Fruit fly (Drosophila melanogaster) whole organism, embryonic: ENCODE results near the gene CG9514.

ENCODE experiments used
- Bdp1 ChIP-seq: fragments of 200-800 bp; sonication (Bioruptor generic); optimal IDR thresholded peaks from 3 replicates; lab custom pipeline; 2016; ENCODE audit warnings: missing biosample characterization, missing genetic modification characterization
- CG1024 ChIP-seq: fragments of 200-800 bp; sonication (Bioruptor generic); IDR thresholded peaks from 2 replicates; pipeline ENCODE4 v1.3.6; 2022; ENCODE audit warnings: missing biosample characterization, missing genetic modification characterization
- CG10321 ChIP-seq: fragments of 200-800 bp; sonication (Bioruptor generic); IDR thresholded peaks from 2 replicates; pipeline ENCODE4 v1.3.6; 2022; ENCODE audit warnings: missing biosample characterization, missing genetic modification characterization
- CG12769 ChIP-seq: fragments of 200-800 bp; sonication (Bioruptor generic); optimal IDR thresholded peaks from 2 replicates; lab custom pipeline; 2019; ENCODE audit warnings: missing biosample characterization, mild to moderate bottlenecking, missing genetic modification characterization, moderate library complexity
- CG16863 ChIP-seq: fragments of 200-800 bp; sonication (Bioruptor generic); optimal IDR thresholded peaks from 3 replicates; lab custom pipeline; 2016; ENCODE audit warnings: missing biosample characterization, missing genetic modification characterization
- CG17802 ChIP-seq: fragments of 200-800 bp; sonication (Bioruptor generic); optimal IDR thresholded peaks from 2 replicates; lab custom pipeline; 2018; ENCODE audit warnings: missing biosample characterization, mild to moderate bottlenecking, missing genetic modification characterization, moderate library complexity
- CG18599 ChIP-seq: fragments of 200-800 bp; sonication (Bioruptor generic); optimal IDR thresholded peaks from 3 replicates; lab custom pipeline; 2017; ENCODE audit warnings: missing biosample characterization, missing genetic modification characterization, mild to moderate bottlenecking, moderate library complexity, missing genetic modification reagents
- CG2202 ChIP-seq: fragments of 200-800 bp; sonication (Bioruptor generic); optimal IDR thresholded peaks from 2 replicates; lab custom pipeline; 2018; ENCODE audit warnings: missing biosample characterization, mild to moderate bottlenecking, missing genetic modification characterization
- CG31388 ChIP-seq: fragments of 200-800 bp; sonication (Bioruptor generic); optimal IDR thresholded peaks from 2 replicates; lab custom pipeline; 2016; ENCODE audit warnings: missing biosample characterization, missing genetic modification characterization
- CG3281 ChIP-seq: fragments of 200-800 bp; sonication (Bioruptor generic); optimal IDR thresholded peaks from 3 replicates; lab custom pipeline; 2017; ENCODE audit warnings: missing biosample characterization, mild to moderate bottlenecking, missing genetic modification characterization
- CG33557 ChIP-seq: fragments of 200-800 bp; sonication (Bioruptor generic); optimal IDR thresholded peaks from 2 replicates; lab custom pipeline; 2019; ENCODE audit warnings: missing biosample characterization, mild to moderate bottlenecking, missing genetic modification characterization, moderate library complexity
- CG5180 ChIP-seq: fragments of 200-800 bp; sonication (Bioruptor generic); optimal IDR thresholded peaks from 3 replicates; lab custom pipeline; 2017; ENCODE audit warnings: missing biosample characterization, missing genetic modification characterization, mild to moderate bottlenecking, moderate library complexity, missing genetic modification reagents
- CG6689 ChIP-seq: fragments of 200-800 bp; sonication (Bioruptor generic); IDR thresholded peaks from 2 replicates; pipeline ENCODE4 v1.3.6; 2022; ENCODE audit warnings: missing biosample characterization, missing genetic modification characterization
- CG6765 ChIP-seq: fragments of 200-800 bp; sonication (Bioruptor generic); optimal IDR thresholded peaks from 3 replicates; lab custom pipeline; 2017; ENCODE audit warnings: missing biosample characterization, mild to moderate bottlenecking, missing genetic modification characterization
- CG8290 ChIP-seq, 3 experiments: fragments of 200-800 bp; sonication (Bioruptor generic); optimal IDR thresholded peaks; 2 replicates each; lab custom pipeline; 2016 to 2019; ENCODE audit warnings: missing biosample characterization in 3 of 3, missing genetic modification characterization in 3 of 3, mild to moderate bottlenecking in 2 of 3, moderate library complexity in 1 of 3
- CG8944 ChIP-seq: fragments of 200-800 bp; sonication (Bioruptor generic); optimal IDR thresholded peaks from 3 replicates; lab custom pipeline; 2016; ENCODE audit warnings: missing biosample characterization, missing genetic modification characterization
- CG9817 ChIP-seq: fragments of 200-800 bp; sonication (Bioruptor generic); optimal IDR thresholded peaks from 2 replicates; lab custom pipeline; 2018; ENCODE audit warnings: missing biosample characterization, mild to moderate bottlenecking, missing genetic modification characterization, moderate library complexity
- CG9876 ChIP-seq: fragments of 200-800 bp; sonication (Bioruptor generic); optimal IDR thresholded peaks from 2 replicates; lab custom pipeline; 2016; ENCODE audit warnings: missing biosample characterization, missing genetic modification characterization
- D19B ChIP-seq: fragments of 200-800 bp; sonication (Bioruptor generic); optimal IDR thresholded peaks from 2 replicates; lab custom pipeline; 2017; ENCODE audit warnings: missing biosample characterization, mild to moderate bottlenecking, missing genetic modification characterization
- Dbx ChIP-seq: fragments of 200-800 bp; sonication (Bioruptor generic); IDR thresholded peaks from 3 replicates; pipeline ENCODE4 v1.3.6; 2022; ENCODE audit warnings: missing biosample characterization, missing genetic modification characterization
- Dref ChIP-seq: fragments of 200-800 bp; sonication (Bioruptor generic); IDR thresholded peaks from 2 replicates; pipeline ENCODE4 v1.3.6; 2022; ENCODE audit warnings: missing biosample characterization, missing genetic modification characterization
- HHEX ChIP-seq: fragments of 200-800 bp; sonication (Bioruptor generic); optimal IDR thresholded peaks from 3 replicates; lab custom pipeline; 2017; ENCODE audit warnings: missing biosample characterization, mild to moderate bottlenecking, missing genetic modification characterization, missing genetic modification reagents
- Hsf ChIP-seq: fragments of 200-800 bp; sonication (Bioruptor generic); optimal IDR thresholded peaks from 3 replicates; lab custom pipeline; 2016; ENCODE audit warnings: missing biosample characterization, missing genetic modification characterization
- Jarid2 ChIP-seq: fragments of 200-800 bp; sonication (Bioruptor generic); optimal IDR thresholded peaks from 3 replicates; lab custom pipeline; 2017; ENCODE audit warnings: mild to moderate bottlenecking, missing biosample characterization, missing genetic modification reagents, missing genetic modification characterization
- Max ChIP-seq: fragments of 200-800 bp; sonication (Bioruptor generic); optimal IDR thresholded peaks from 2 replicates; lab custom pipeline; 2016; ENCODE audit warnings: missing biosample characterization, mild to moderate bottlenecking, missing genetic modification characterization
- Mrtf ChIP-seq: fragments of 200-800 bp; sonication (Bioruptor generic); IDR thresholded peaks from 3 replicates; pipeline ENCODE4 v1.3.6; 2022; ENCODE audit warnings: missing biosample characterization, missing genetic modification characterization
- Side ChIP-seq: fragments of 200-800 bp; sonication (Bioruptor generic); optimal IDR thresholded peaks from 2 replicates; lab custom pipeline; 2016; ENCODE audit warnings: missing biosample characterization, missing genetic modification characterization
- Sox102F ChIP-seq: fragments of 200-800 bp; sonication (Bioruptor generic); optimal IDR thresholded peaks from 2 replicates; lab custom pipeline; 2018; ENCODE audit warnings: missing biosample characterization, mild to moderate bottlenecking, missing genetic modification characterization, moderate library complexity
- Taf1 ChIP-seq: fragments of 200-800 bp; sonication (Bioruptor generic); IDR thresholded peaks from 2 replicates; pipeline ENCODE4 v1.3.6; 2022; ENCODE audit warnings: missing biosample characterization, missing genetic modification characterization
- Usf ChIP-seq: fragments of 200-800 bp; sonication (Bioruptor generic); optimal IDR thresholded peaks from 2 replicates; lab custom pipeline; 2017; ENCODE audit warnings: missing genotype, missing biosample characterization, missing genetic modification characterization
- Xbp1 ChIP-seq: fragments of 200-800 bp; sonication (Bioruptor generic); optimal IDR thresholded peaks from 3 replicates; lab custom pipeline; 2016; ENCODE audit warnings: missing biosample characterization, mild to moderate bottlenecking, missing genetic modification characterization
- abd-A ChIP-seq: fragments of 200-800 bp; sonication (Bioruptor generic); optimal IDR thresholded peaks from 3 replicates; lab custom pipeline; 2019; ENCODE audit warnings: missing biosample characterization, mild to moderate bottlenecking, missing genetic modification characterization, moderate library complexity
- btn ChIP-seq: fragments of 200-800 bp; sonication (Bioruptor generic); optimal IDR thresholded peaks from 2 replicates; lab custom pipeline; 2016; ENCODE audit warnings: missing biosample characterization, missing genetic modification characterization
- disco-r ChIP-seq: fragments of 200-800 bp; sonication (Bioruptor generic); optimal IDR thresholded peaks from 2 replicates; lab custom pipeline; 2016; ENCODE audit warnings: missing biosample characterization, missing genetic modification characterization
- emc ChIP-seq: fragments of 200-800 bp; sonication (Bioruptor generic); optimal IDR thresholded peaks from 2 replicates; lab custom pipeline; 2016; ENCODE audit warnings: missing biosample characterization, missing genetic modification characterization
- fd102C ChIP-seq: fragments of 200-800 bp; sonication (Bioruptor generic); optimal IDR thresholded peaks from 2 replicates; lab custom pipeline; 2018; ENCODE audit warnings: missing biosample characterization, mild to moderate bottlenecking, missing genetic modification characterization, moderate library complexity
- fd64A ChIP-seq: fragments of 200-800 bp; sonication (Bioruptor generic); optimal IDR thresholded peaks from 3 replicates; lab custom pipeline; 2018; ENCODE audit warnings: missing biosample characterization, mild to moderate bottlenecking, missing genetic modification characterization
- her ChIP-seq: fragments of 200-800 bp; sonication (Bioruptor generic); optimal IDR thresholded peaks from 2 replicates; lab custom pipeline; 2016; ENCODE audit warnings: missing biosample characterization, missing genetic modification characterization
- insv ChIP-seq, 2 experiments: fragments of 200-800 bp; sonication (Bioruptor generic); optimal IDR thresholded peaks; 3 replicates each; lab custom pipeline; 2016 to 2018; ENCODE audit warnings: missing biosample characterization in 2 of 2, missing genetic modification characterization in 2 of 2
- klu ChIP-seq: fragments of 200-800 bp; sonication (Bioruptor generic); IDR thresholded peaks from 2 replicates; pipeline ENCODE4 v1.3.6; 2022; ENCODE audit warnings: missing biosample characterization, missing genetic modification characterization
- maf-S ChIP-seq: fragments of 200-800 bp; sonication (Bioruptor generic); optimal IDR thresholded peaks from 2 replicates; lab custom pipeline; 2016; ENCODE audit warnings: missing biosample characterization, missing genetic modification characterization
- oc ChIP-seq: fragments of 200-800 bp; sonication (Bioruptor generic); optimal IDR thresholded peaks from 2 replicates; lab custom pipeline; 2018; ENCODE audit warnings: missing biosample characterization, mild to moderate bottlenecking, missing genetic modification characterization, moderate library complexity
- org-1 ChIP-seq: fragments of 200-800 bp; sonication (Bioruptor generic); optimal IDR thresholded peaks from 2 replicates; lab custom pipeline; 2017; ENCODE audit warnings: missing biosample characterization, missing genetic modification characterization
- pb ChIP-seq: fragments of 200-800 bp; sonication (Bioruptor generic); optimal IDR thresholded peaks from 3 replicates; lab custom pipeline; 2016; ENCODE audit warnings: missing biosample characterization, missing genetic modification characterization
- pros ChIP-seq: fragments of 200-800 bp; sonication (Bioruptor generic); optimal IDR thresholded peaks from 3 replicates; lab custom pipeline; 2019; ENCODE audit warnings: missing biosample characterization, mild to moderate bottlenecking, missing genetic modification characterization, moderate library complexity
- row ChIP-seq: fragments of 200-800 bp; sonication (Bioruptor generic); IDR thresholded peaks from 3 replicates; pipeline ENCODE4 v1.3.6; 2022; ENCODE audit warnings: missing biosample characterization, missing genetic modification characterization
- run ChIP-seq: fragments of 200-800 bp; sonication (Bioruptor generic); optimal IDR thresholded peaks from 3 replicates; lab custom pipeline; 2018; ENCODE audit warnings: missing biosample characterization, mild to moderate bottlenecking, missing genetic modification characterization
- sr ChIP-seq: fragments of 200-800 bp; sonication (Bioruptor generic); IDR thresholded peaks from 3 replicates; pipeline ENCODE4 v1.3.6; 2022; ENCODE audit warnings: missing biosample characterization, missing genetic modification characterization
- vfl ChIP-seq: fragments of 200-800 bp; sonication (Bioruptor generic); optimal IDR thresholded peaks from 2 replicates; lab custom pipeline; 2016; ENCODE audit warnings: missing biosample characterization, missing genetic modification characterization

CG9514 gene

DNA sequence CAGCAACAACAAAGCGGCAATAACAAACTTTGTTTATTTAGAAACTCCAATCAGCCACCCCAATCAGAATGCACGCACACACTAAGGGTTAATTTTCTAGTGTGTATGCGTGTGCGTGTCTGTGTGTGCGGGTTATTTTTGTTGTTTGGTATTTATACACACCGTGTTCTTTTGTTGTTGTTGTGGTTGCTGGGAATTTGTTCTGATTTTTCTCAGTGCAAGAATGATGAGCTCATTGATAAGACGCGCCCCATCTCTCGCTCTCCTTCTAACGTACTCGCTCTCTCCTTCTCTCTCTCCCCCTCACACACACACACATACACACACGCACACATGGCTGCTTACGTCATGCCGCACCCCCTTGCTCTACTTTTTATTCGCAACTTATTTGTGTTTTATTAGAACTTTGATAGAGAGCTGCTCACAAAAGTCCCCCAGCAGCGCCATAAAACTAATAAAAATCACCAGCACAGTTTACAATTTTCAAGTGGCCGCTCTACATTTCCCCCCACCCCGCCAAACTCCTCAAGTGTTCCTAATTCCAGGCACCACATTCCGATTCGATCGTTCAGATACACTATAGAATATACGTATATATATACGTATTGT, 56.8 kb downstream of the CG9514 start (continued):
- TF ChIP-seq row (GFP tag; lab: Robert Waterston, UW) = peak; percentile 67
- TF ChIP-seq CG10321 = no peak
- peak; percentile 9 for TF ChIP-seq fd64A (GFP tag; lab: Kevin White, UChicago)
- TF ChIP-seq D19B (GFP tag; lab: Kevin White, UChicago) = peak; percentile 31
- TF ChIP-seq her = peak; percentile 71
- TF ChIP-seq CG16863 (GFP tag; lab: Kevin White, UChicago) = peak; percentile 34
- peak; percentile 83 to 94 for TF ChIP-seq insv (GFP tag; optimal IDR thresholded peaks at IDR 0.05; lab: Kevin White, UChicago)
- no peak for TF ChIP-seq vfl (GFP tag; lab: Kevin White, UChicago)
- TF ChIP-seq CG18599 (GFP tag; lab: Kevin White, UChicago) = peak; percentile 71
- peak; percentile 30 for TF ChIP-seq Bdp1 (GFP tag; lab: Kevin White, UChicago)
- no peak for TF ChIP-seq pros (GFP tag; lab: Kevin White, UChicago)
- no peak for TF ChIP-seq CG5180
- peak; percentile 73 for TF ChIP-seq CG12769 (tag; lab: Kevin White, UChicago)
- peak; percentile 49 for TF ChIP-seq CG8944 (GFP tag; lab: Kevin White, UChicago)
- TF ChIP-seq HHEX (GFP tag; lab: Kevin White, UChicago) = peak; percentile 39
- TF ChIP-seq CG17802 (tag; lab: Kevin White, UChicago) = no peak
- peak; percentile 43 for TF ChIP-seq Sox102F (GFP tag; lab: Kevin White, UChicago)
- TF ChIP-seq sr (GFP tag; lab: Robert Waterston, UW) = no peak
- TF ChIP-seq disco-r = no peak
- TF ChIP-seq CG6689 (GFP tag; lab: Robert Waterston, UW) = peak; percentile 27; the same call in 1 of the 2 replicates
- peak; percentile 83 for TF ChIP-seq abd-A (tag; lab: Kevin White, UChicago)
- peak; percentile 6 for TF ChIP-seq Usf (GFP tag; lab: Kevin White, UChicago)
- peak; percentile 53 for TF ChIP-seq Hsf
- peak; percentile 4 for TF ChIP-seq pb (GFP tag; lab: Kevin White, UChicago)
- TF ChIP-seq Side (GFP tag; lab: Kevin White, UChicago) = peak; percentile 40
- TF ChIP-seq Taf1 (GFP tag; lab: Robert Waterston, UW) = peak; percentile 63; the same call in 1 of the 2 replicates
- peak; percentile 32 for TF ChIP-seq CG9817
- TF ChIP-seq fd102C (GFP tag; lab: Kevin White, UChicago) = no peak
- TF ChIP-seq klu (GFP tag; lab: Robert Waterston, UW) = 0 out of 2 replicates have a peak, but pooled peaks have one; percentile 19
- no peak for TF ChIP-seq CG31388 (GFP tag; lab: Kevin White, UChicago)
- peak; percentile 39 for TF ChIP-seq CG6765 (GFP tag; lab: Kevin White, UChicago)
- TF ChIP-seq emc (GFP tag; lab: Kevin White, UChicago) = peak; percentile 33
- TF ChIP-seq org-1 (GFP tag; lab: Kevin White, UChicago) = peak; percentile 17
- no peak for TF ChIP-seq Max (GFP tag; lab: Kevin White, UChicago)
- peak; percentile 34 for TF ChIP-seq Xbp1 (GFP tag; lab: Kevin White, UChicago)
- peak; percentile 58 for TF ChIP-seq CG3281 (GFP tag; lab: Kevin White, UChicago)
- no peak for TF ChIP-seq run (tag; lab: Kevin White, UChicago)
- peak; percentile 26 for TF ChIP-seq oc (tag; lab: Kevin White, UChicago)
- TF ChIP-seq CG2202 (tag; lab: Kevin White, UChicago) = no peak
- peak; percentile 7 for TF ChIP-seq btn (GFP tag; lab: Kevin White, UChicago)
- TF ChIP-seq CG33557 (GFP tag; lab: Kevin White, UChicago) = no peak
- no peak for TF ChIP-seq CG8290 (GFP tag; optimal IDR thresholded peaks at IDR 0.05; lab: Kevin White, UChicago)
- peak in 1 of 2 experiments; percentile 76 for TF ChIP-seq CG8290 (tag; optimal IDR thresholded peaks at IDR 0.05; lab: Kevin White, UChicago)
- TF ChIP-seq Mrtf (GFP tag; lab: Robert Waterston, UW) = peak; percentile 62; the same call in 2 of the 3 replicates
- no peak for TF ChIP-seq CG1024
- peak; percentile 30 for TF ChIP-seq maf-S
- TF ChIP-seq Dbx = 0 out of 3 replicates have a peak, but pooled peaks have one; percentile 51
- peak; percentile 73 for TF ChIP-seq CG9876 (GFP tag; lab: Kevin White, UChicago)
- TF ChIP-seq Dref (GFP tag; lab: Robert Waterston, UW) = no peak
- peak; percentile 30 for TF ChIP-seq Jarid2 (GFP tag; lab: Kevin White, UChicago)
